Worm (Caenorhabditis elegans) whole organism, young adult: ENCODE measurements around the gene T05H10.1.

Experiments
- B0035.1 ChIP-seq: sonication (generic microtip); optimal IDR thresholded peaks from 2 replicates; lab custom pipeline; 2016; ENCODE audit warnings: missing genetic modification characterization, mild to moderate bottlenecking, missing compliant biosample characterization, missing genotype, missing genetic modification reagents
- B0261.1 ChIP-seq: sonication (generic microtip); optimal IDR thresholded peaks from 2 replicates; lab custom pipeline; 2016; ENCODE audit warnings: mild to moderate bottlenecking, missing genetic modification characterization, moderate library complexity, missing compliant biosample characterization
- B0336.3 ChIP-seq: fragments of 200-800 bp; sonication (Bioruptor generic); IDR thresholded peaks from 2 replicates; pipeline ENCODE4 v1.3.6; 2022; ENCODE audit warnings: missing genetic modification characterization, missing compliant biosample characterization
- C06A6.2 ChIP-seq: fragments of 200-800 bp; sonication (Bioruptor generic); conservative IDR thresholded peaks from 2 replicates; pipeline ENCODE4 v1.3.6; 2022; ENCODE audit warnings: missing genetic modification characterization, missing compliant biosample characterization
- C17E4.6 ChIP-seq: fragments of 200-800 bp; sonication (Bioruptor generic); IDR thresholded peaks from 2 replicates; pipeline ENCODE4 v1.3.6; 2022; ENCODE audit warnings: missing genetic modification reagents, missing genetic modification characterization, missing compliant biosample characterization
- D2030.7 ChIP-seq: fragments of 200-800 bp; sonication (Bioruptor generic); IDR thresholded peaks from 2 replicates; pipeline ENCODE4 v1.3.6; 2022; ENCODE audit warnings: missing genetic modification reagents, missing genetic modification characterization, missing compliant biosample characterization
- F39B2.1 ChIP-seq: fragments of 200-800 bp; sonication (Bioruptor generic); IDR thresholded peaks from 2 replicates; pipeline ENCODE4 v1.3.6; 2022; ENCODE audit warnings: missing genetic modification reagents, missing genetic modification characterization, missing compliant biosample characterization
- F49E8.2 ChIP-seq: sonication (generic microtip); optimal IDR thresholded peaks from 3 replicates; lab custom pipeline; 2017; ENCODE audit warnings: missing genetic modification characterization, mild to moderate bottlenecking, missing compliant biosample characterization, antibody characterized with exemption, moderate library complexity; ENCODE audit not compliant: insufficient read depth
- F57C9.4 ChIP-seq: sonication (generic microtip); optimal IDR thresholded peaks from 2 replicates; lab custom pipeline; 2017; ENCODE audit warnings: mild to moderate bottlenecking, missing genetic modification characterization, missing compliant biosample characterization
- K12H6.12 ChIP-seq: fragments of 200-800 bp; sonication (Bioruptor generic); optimal IDR thresholded peaks from 2 replicates; lab custom pipeline; 2018; ENCODE audit warnings: mild to moderate bottlenecking, missing genetic modification characterization, missing compliant biosample characterization
- Y53F4B.3 ChIP-seq: fragments of 200-800 bp; sonication (Bioruptor generic); IDR thresholded peaks from 2 replicates; pipeline ENCODE4 v1.3.6; 2022; ENCODE audit warnings: missing genetic modification reagents, missing genetic modification characterization, missing compliant biosample characterization
- Y67H2A.10 ChIP-seq: fragments of 200-800 bp; sonication (Bioruptor generic); conservative IDR thresholded peaks from 2 replicates; pipeline ENCODE4 v1.3.6; 2022; ENCODE audit warnings: missing genetic modification reagents, missing genetic modification characterization, missing compliant biosample characterization
- ama-1 ChIP-seq, 3 experiments: fragments of 150-350 bp in 1 of 3; sonication (generic microtip) in 2 of 3; optimal IDR thresholded peaks; 2 replicates each; lab custom pipeline; 2014 to 2018; ENCODE audit warnings: missing biosample characterization in 2 of 3, missing genetic modification characterization in 2 of 3, missing genetic modification reagents in 2 of 3
- aptf-2 ChIP-seq: fragments of 200-800 bp; sonication (Bioruptor generic); conservative IDR thresholded peaks from 2 replicates; pipeline ENCODE4 v1.3.6; 2022; ENCODE audit warnings: missing genetic modification reagents, missing genetic modification characterization, missing compliant biosample characterization
- bed-2 ChIP-seq: fragments of 200-800 bp; sonication (Bioruptor generic); IDR thresholded peaks from 2 replicates; pipeline ENCODE4 v1.3.6; 2022; ENCODE audit warnings: missing genetic modification reagents, missing genetic modification characterization, missing compliant biosample characterization
- cebp-1 ChIP-seq, 2 experiments: fragments of 200-800 bp in 1 of 2; sonication (Bioruptor generic) in 1 of 2; sonication (generic microtip) in 1 of 2; IDR thresholded peaks in 1 of 2; optimal IDR thresholded peaks in 1 of 2; 2 replicates each; pipeline versions ENCODE4 v1.3.6 to Lab custom; 2017 to 2022; ENCODE audit warnings: missing compliant biosample characterization in 2 of 2, missing genetic modification characterization in 2 of 2, mild to moderate bottlenecking in 1 of 2, missing genetic modification reagents in 1 of 2, moderate library complexity in 1 of 2
- ceh-27 ChIP-seq: fragments of 200-800 bp; sonication (Bioruptor generic); optimal IDR thresholded peaks from 2 replicates; lab custom pipeline; 2018; ENCODE audit warnings: mild to moderate bottlenecking, missing genetic modification characterization, moderate library complexity, missing compliant biosample characterization
- ceh-79 ChIP-seq: sonication (generic microtip); optimal IDR thresholded peaks from 2 replicates; lab custom pipeline; 2017; ENCODE audit warnings: mild to moderate bottlenecking, missing genetic modification characterization, missing compliant biosample characterization
- ceh-91 ChIP-seq: fragments of 200-800 bp; sonication (Bioruptor generic); IDR thresholded peaks from 2 replicates; pipeline ENCODE4 v1.3.6; 2022; ENCODE audit warnings: missing genetic modification reagents, missing genetic modification characterization, missing compliant biosample characterization
- dpl-1 ChIP-seq: fragments of 150-350 bp; optimal IDR thresholded peaks from 2 replicates; lab custom pipeline; 2014; ENCODE audit warnings: missing biosample characterization, missing genetic modification reagents, missing genetic modification characterization
- efl-1 ChIP-seq: fragments of 150-350 bp; optimal IDR thresholded peaks from 2 replicates; lab custom pipeline; 2014; ENCODE audit warnings: missing biosample characterization, missing genetic modification reagents, missing genetic modification characterization
- fkh-3 ChIP-seq: sonication (generic microtip); optimal IDR thresholded peaks from 2 replicates; lab custom pipeline; 2016; ENCODE audit warnings: mild to moderate bottlenecking, missing genetic modification characterization, missing compliant biosample characterization
- gei-17 ChIP-seq: fragments of 200-800 bp; sonication (Bioruptor generic); optimal IDR thresholded peaks from 2 replicates; lab custom pipeline; 2018; ENCODE audit warnings: mild to moderate bottlenecking, missing genetic modification characterization, missing compliant biosample characterization
- madf-8 ChIP-seq: fragments of 200-800 bp; sonication (Bioruptor generic); conservative IDR thresholded peaks from 2 replicates; pipeline ENCODE4 v1.3.6; 2022; ENCODE audit warnings: missing genetic modification reagents, missing genetic modification characterization, missing compliant biosample characterization
- mxl-1 ChIP-seq: sonication (generic microtip); optimal IDR thresholded peaks from 2 replicates; lab custom pipeline; 2016; ENCODE audit warnings: missing genetic modification characterization, missing compliant biosample characterization
- nfya-1 ChIP-seq: sonication (generic microtip); optimal IDR thresholded peaks from 2 replicates; lab custom pipeline; 2017; ENCODE audit warnings: antibody characterized with exemption, missing compliant biosample characterization, missing genetic modification characterization, borderline replicate concordance; ENCODE audit not compliant: insufficient read depth
- nfya-2 ChIP-seq: fragments of 200-800 bp; sonication (Bioruptor generic); IDR thresholded peaks from 2 replicates; pipeline ENCODE4 v1.3.6; 2022; ENCODE audit warnings: missing genetic modification reagents, missing genetic modification characterization, missing compliant biosample characterization
- nfyb-1 ChIP-seq: fragments of 200-800 bp; sonication (Bioruptor generic); IDR thresholded peaks from 2 replicates; pipeline ENCODE4 v1.3.6; 2022; ENCODE audit warnings: missing genetic modification reagents, missing genetic modification characterization, missing compliant biosample characterization
- pbrm-1 ChIP-seq: fragments of 200-800 bp; sonication (Bioruptor generic); IDR thresholded peaks from 2 replicates; pipeline ENCODE4 v1.3.6; 2022; ENCODE audit warnings: missing genetic modification reagents, missing genetic modification characterization, missing compliant biosample characterization
- pha-4 ChIP-seq: fragments of 150-350 bp; sonication (generic microtip); optimal IDR thresholded peaks from 2 replicates; lab custom pipeline; 2014; ENCODE audit warnings: missing biosample characterization, missing genetic modification reagents, missing genetic modification characterization
- sdz-38 ChIP-seq: sonication (generic microtip); optimal IDR thresholded peaks from 2 replicates; lab custom pipeline; 2016; ENCODE audit warnings: missing genotype, missing genetic modification characterization, missing compliant biosample characterization
- sea-2 ChIP-seq: fragments of 200-800 bp; sonication (Bioruptor generic); IDR thresholded peaks from 2 replicates; pipeline ENCODE4 v1.3.6; 2022; ENCODE audit warnings: missing genetic modification characterization, missing compliant biosample characterization
- snpc-3.4 ChIP-seq: sonication (generic microtip); optimal IDR thresholded peaks from 2 replicates; lab custom pipeline; 2017; ENCODE audit warnings: missing genetic modification characterization, mild to moderate bottlenecking, missing compliant biosample characterization, antibody characterized with exemption, moderate library complexity, missing genotype, missing genetic modification reagents
- snpc-4 ChIP-seq, 5 experiments: fragments of 150-350 bp in 1 of 5; sonication (generic microtip) in 4 of 5; optimal IDR thresholded peaks; 2 replicates each; lab custom pipeline; 2014 to 2018; ENCODE audit warnings: missing genetic modification characterization in 5 of 5, missing biosample characterization in 3 of 5, antibody characterized with exemption in 2 of 5, mild to moderate bottlenecking in 2 of 5, missing compliant biosample characterization in 2 of 5, missing genotype in 2 of 5, moderate library complexity in 2 of 5, missing genetic modification reagents in 1 of 5
- sptf-2 ChIP-seq: fragments of 200-800 bp; sonication (Bioruptor generic); optimal IDR thresholded peaks from 2 replicates; lab custom pipeline; 2018; ENCODE audit warnings: mild to moderate bottlenecking, missing genetic modification characterization, missing compliant biosample characterization
- tbx-9 ChIP-seq: sonication (generic microtip); optimal IDR thresholded peaks from 2 replicates; lab custom pipeline; 2016; ENCODE audit warnings: borderline replicate concordance, missing genetic modification characterization, inconsistent platforms, missing compliant biosample characterization
- unc-62 ChIP-seq: fragments of 150-350 bp; optimal IDR thresholded peaks from 2 replicates; lab custom pipeline; 2014; ENCODE audit warnings: missing biosample characterization, missing genetic modification reagents, missing genetic modification characterization
- ztf-18 ChIP-seq: sonication (generic microtip); optimal IDR thresholded peaks from 2 replicates; lab custom pipeline; 2016; ENCODE audit warnings: missing genotype, mild to moderate bottlenecking, missing genetic modification characterization, missing compliant biosample characterization
- ztf-22 ChIP-seq: fragments of 200-800 bp; sonication (Bioruptor generic); optimal IDR thresholded peaks from 2 replicates; lab custom pipeline; 2018; ENCODE audit warnings: mild to moderate bottlenecking, missing genetic modification characterization, moderate library complexity, missing compliant biosample characterization
- ztf-28 ChIP-seq: fragments of 200-800 bp; sonication (Bioruptor generic); IDR thresholded peaks from 2 replicates; pipeline ENCODE4 v1.3.6; 2022; ENCODE audit warnings: missing genetic modification reagents, missing genetic modification characterization, missing compliant biosample characterization
- ztf-3 ChIP-seq: fragments of 200-800 bp; sonication (Bioruptor generic); optimal IDR thresholded peaks from 2 replicates; lab custom pipeline; 2018; ENCODE audit warnings: mild to moderate bottlenecking, missing genetic modification characterization, missing compliant biosample characterization
- ztf-6 ChIP-seq: fragments of 200-800 bp; sonication (Bioruptor generic); IDR thresholded peaks from 2 replicates; pipeline ENCODE4 v1.3.6; 2022; ENCODE audit warnings: missing genetic modification reagents, missing genetic modification characterization, missing compliant biosample characterization

The T05H10.1 gene

ce11 chrII:8051330-8051729 is 8.9 kb downstream of the T05H10.1 start:
- TF ChIP-seq ztf-28 (GFP tag; lab: Robert Waterston, UW) (no peak), B0035.1 (tag; lab: Kevin White, UChicago) (no peak), ceh-79 (tag; lab: Kevin White, UChicago) (no peak), pbrm-1 (GFP tag; lab: Robert Waterston, UW) (no peak), K12H6.12 (tag; lab: Kevin White, UChicago) (no peak), Y67H2A.10 (GFP tag; lab: Robert Waterston, UW) (no peak), nfya-2 (no peak), B0336.3 (no peak), nfya-1 (tag; lab: Kevin White, UChicago) (no peak), tbx-9 (tag; lab: Kevin White, UChicago) (no peak), ceh-91 (GFP tag; lab: Robert Waterston, UW) (no peak), sea-2 (GFP tag; lab: Robert Waterston, UW) (no peak), F57C9.4 (tag; lab: Kevin White, UChicago) (no peak), ama-1 (optimal IDR thresholded peaks at IDR 0.05; lab: Kevin White, UChicago) (no peak), ama-1 (GFP tag; optimal IDR thresholded peaks at IDR 0.05; lab: Kevin White, UChicago) (no peak), gei-17 (GFP tag; lab: Kevin White, UChicago) (no peak), F49E8.2 (no peak), B0261.1 (tag; lab: Kevin White, UChicago) (no peak)

- peak; percentile 83; the same call in 1 of the 2 replicates for TF ChIP-seq aptf-2 (GFP tag; lab: Robert Waterston, UW)
- TF ChIP-seq ztf-22 (GFP tag; lab: Kevin White, UChicago), result no peak
- TF ChIP-seq ztf-18 (tag; lab: Kevin White, UChicago), result no peak
- TF ChIP-seq efl-1, result peak; percentile 71
- TF ChIP-seq bed-2 (GFP tag; lab: Robert Waterston, UW), result no peak
- no peak for TF ChIP-seq ceh-91 (GFP tag; lab: Robert Waterston, UW)
- TF ChIP-seq unc-62 (GFP tag; lab: Kevin White, UChicago), result no peak
- TF ChIP-seq dpl-1 (GFP tag; lab: Kevin White, UChicago), result peak; percentile 2
- no peak for TF ChIP-seq pha-4 (tag; lab: Kevin White, UChicago)
- no peak; the same call in 1 of the 2 replicates for TF ChIP-seq D2030.7
- TF ChIP-seq madf-8 (GFP tag; lab: Robert Waterston, UW), result peak; percentile 24; the same call in 1 of the 2 replicates
- TF ChIP-seq, all 124 proteins: peak for 4
These were observed 9.8 kb downstream of the T05H10.1 start for ce11 chrII:8052172-8052571.

- no peak for TF ChIP-seq mxl-1
- TF ChIP-seq snpc-3.4 (tag; lab: Kevin White, UChicago), result no peak
- no peak for TF ChIP-seq C17E4.6 (GFP tag; lab: Robert Waterston, UW)
- TF ChIP-seq cebp-1 (GFP tag; IDR thresholded peaks at IDR 0.05; lab: Robert Waterston, UW), result no peak
- no peak for TF ChIP-seq cebp-1 (tag; optimal IDR thresholded peaks at IDR 0.05; lab: Kevin White, UChicago)
- no peak for TF ChIP-seq ztf-6 (GFP tag; lab: Robert Waterston, UW)
- no peak for TF ChIP-seq Y53F4B.3
- TF ChIP-seq sptf-2, result no peak
These were observed 10.5 kb downstream of the T05H10.1 start, which contains the start of gene T05H10.4 for ce11 chrII:8052850-8053249. T05H10.4 (plus strand) TSS chrII:8053150.

- TF ChIP-seq sdz-38 (tag; lab: Kevin White, UChicago), result no peak
- no peak for TF ChIP-seq tbx-9 (tag; lab: Kevin White, UChicago)
- TF ChIP-seq mxl-1, result no peak
- no peak for TF ChIP-seq ceh-27 (GFP tag; lab: Kevin White, UChicago)
- no peak for TF ChIP-seq ztf-28 (GFP tag; lab: Robert Waterston, UW)
- TF ChIP-seq snpc-4 (GFP tag; optimal IDR thresholded peaks at IDR 0.05; lab: Kevin White, UChicago), result no peak
- no peak for TF ChIP-seq snpc-4 (tag; optimal IDR thresholded peaks at IDR 0.05; lab: Kevin White, UChicago)
- no peak for TF ChIP-seq nfyb-1 (GFP tag; lab: Robert Waterston, UW)
- no peak for TF ChIP-seq ztf-3
- no peak for TF ChIP-seq ztf-6 (GFP tag; lab: Robert Waterston, UW)
- TF ChIP-seq fkh-3 (tag; lab: Kevin White, UChicago), result no peak
- TF ChIP-seq Y53F4B.3, result no peak
- TF ChIP-seq aptf-2 (GFP tag; lab: Robert Waterston, UW), result no peak
- TF ChIP-seq F39B2.1 (GFP tag; lab: Robert Waterston, UW), result no peak
- TF ChIP-seq C06A6.2, result no peak
- no peak for TF ChIP-seq Y67H2A.10 (GFP tag; lab: Robert Waterston, UW)
These were observed 15.5 kb downstream of the T05H10.1 start for ce11 chrII:8057911-8058310.
